Fruit fly (Drosophila melanogaster) whole organism, embryonic: ENCODE data around the gene Dredd.

Source experiments
- Abd-B ChIP-seq: fragments of 200-800 bp; sonication (Bioruptor generic); optimal IDR thresholded peaks from 2 replicates; lab custom pipeline; 2018; ENCODE audit warnings: missing biosample characterization, mild to moderate bottlenecking, missing genetic modification characterization, moderate library complexity
- BEAF-32 ChIP-seq: fragments of 200-800 bp; sonication (Bioruptor generic); optimal IDR thresholded peaks from 3 replicates; lab custom pipeline; 2017; ENCODE audit warnings: missing biosample characterization, missing genetic modification characterization, mild to moderate bottlenecking, moderate library complexity, missing genetic modification reagents
- Bgb ChIP-seq: fragments of 200-800 bp; sonication (Bioruptor generic); IDR thresholded peaks from 2 replicates; pipeline ENCODE4 v1.3.6; 2022; ENCODE audit warnings: missing biosample characterization, missing genetic modification characterization; ENCODE audit not compliant: partially characterized antibody
- Bteb2 ChIP-seq: fragments of 200-800 bp; sonication (Bioruptor generic); optimal IDR thresholded peaks from 2 replicates; lab custom pipeline; 2016; ENCODE audit warnings: missing biosample characterization, missing genetic modification characterization
- CG10321 ChIP-seq: fragments of 200-800 bp; sonication (Bioruptor generic); IDR thresholded peaks from 2 replicates; pipeline ENCODE4 v1.3.6; 2022; ENCODE audit warnings: missing biosample characterization, missing genetic modification characterization
- CG11093 ChIP-seq: fragments of 200-800 bp; sonication (Bioruptor generic); IDR thresholded peaks from 3 replicates; pipeline ENCODE4 v1.3.6; 2022; ENCODE audit warnings: missing biosample characterization, missing genetic modification characterization
- CG11247 ChIP-seq: fragments of 200-800 bp; sonication (Bioruptor generic); IDR thresholded peaks from 2 replicates; pipeline ENCODE4 v1.3.6; 2022; ENCODE audit warnings: missing biosample characterization, missing genetic modification characterization
- CG12391 ChIP-seq: fragments of 200-800 bp; sonication (Bioruptor generic); optimal IDR thresholded peaks from 3 replicates; lab custom pipeline; 2018; ENCODE audit warnings: missing biosample characterization, mild to moderate bottlenecking, missing genetic modification characterization, moderate library complexity
- CG12942 ChIP-seq: fragments of 200-800 bp; sonication (Bioruptor generic); optimal IDR thresholded peaks from 3 replicates; lab custom pipeline; 2016; ENCODE audit warnings: missing biosample characterization, missing genetic modification characterization
- CG13123 ChIP-seq: fragments of 200-800 bp; sonication (Bioruptor generic); optimal IDR thresholded peaks from 2 replicates; lab custom pipeline; 2016; ENCODE audit warnings: missing biosample characterization, missing genetic modification characterization
- CG14710 ChIP-seq: fragments of 200-800 bp; sonication (Bioruptor generic); optimal IDR thresholded peaks from 3 replicates; lab custom pipeline; 2019; ENCODE audit warnings: missing biosample characterization, mild to moderate bottlenecking, missing genetic modification characterization, moderate library complexity
- CG15269 ChIP-seq: fragments of 200-800 bp; sonication (Bioruptor generic); optimal IDR thresholded peaks from 2 replicates; lab custom pipeline; 2018; ENCODE audit warnings: missing biosample characterization, mild to moderate bottlenecking, missing genetic modification characterization, moderate library complexity
- CG17186 ChIP-seq: fragments of 200-800 bp; sonication (Bioruptor generic); optimal IDR thresholded peaks from 3 replicates; lab custom pipeline; 2017; ENCODE audit warnings: missing biosample characterization, missing genetic modification reagents, missing genetic modification characterization
- CG17361 ChIP-seq: fragments of 200-800 bp; sonication (Bioruptor generic); IDR thresholded peaks from 3 replicates; pipeline ENCODE4 v1.3.6; 2022; ENCODE audit warnings: missing biosample characterization, missing genetic modification characterization
- CG17802 ChIP-seq: fragments of 200-800 bp; sonication (Bioruptor generic); optimal IDR thresholded peaks from 2 replicates; lab custom pipeline; 2018; ENCODE audit warnings: missing biosample characterization, mild to moderate bottlenecking, missing genetic modification characterization, moderate library complexity
- CG17829 ChIP-seq: fragments of 200-800 bp; optimal IDR thresholded peaks from 2 replicates; lab custom pipeline; 2019; ENCODE audit warnings: missing biosample characterization, mild to moderate bottlenecking, missing genetic modification characterization, moderate library complexity
- CG18262 ChIP-seq: fragments of 200-800 bp; optimal IDR thresholded peaks from 3 replicates; lab custom pipeline; 2019; ENCODE audit warnings: missing biosample characterization, mild to moderate bottlenecking, missing genetic modification characterization, moderate library complexity
- CG3163 ChIP-seq: fragments of 200-800 bp; sonication (Bioruptor generic); optimal IDR thresholded peaks from 3 replicates; lab custom pipeline; 2016; ENCODE audit warnings: missing biosample characterization, missing genetic modification characterization
- CG33213 ChIP-seq: fragments of 200-800 bp; sonication (Bioruptor generic); optimal IDR thresholded peaks from 3 replicates; lab custom pipeline; 2016; ENCODE audit warnings: missing biosample characterization, missing genetic modification characterization
- CG6272 ChIP-seq: fragments of 200-800 bp; sonication (Bioruptor generic); IDR thresholded peaks from 2 replicates; pipeline ENCODE4 v1.3.6; 2022; ENCODE audit warnings: missing biosample characterization, missing genetic modification characterization
- CG6854 ChIP-seq: fragments of 200-800 bp; sonication (Bioruptor generic); optimal IDR thresholded peaks from 3 replicates; lab custom pipeline; 2017; ENCODE audit warnings: missing biosample characterization, mild to moderate bottlenecking, missing genetic modification characterization
- CG7271 ChIP-seq: fragments of 200-800 bp; sonication (Bioruptor generic); optimal IDR thresholded peaks from 2 replicates; lab custom pipeline; 2018; ENCODE audit warnings: missing biosample characterization, mild to moderate bottlenecking, missing genetic modification characterization, moderate library complexity
- CG9727 ChIP-seq: fragments of 200-800 bp; sonication (Bioruptor generic); optimal IDR thresholded peaks from 3 replicates; lab custom pipeline; 2017; ENCODE audit warnings: missing biosample characterization, mild to moderate bottlenecking, missing genetic modification characterization
- CG9797 ChIP-seq: fragments of 200-800 bp; sonication (Bioruptor generic); optimal IDR thresholded peaks from 3 replicates; lab custom pipeline; 2018; ENCODE audit warnings: missing biosample characterization, mild to moderate bottlenecking, missing genetic modification characterization
- CHES-1-like ChIP-seq: fragments of 200-800 bp; sonication (Bioruptor generic); optimal IDR thresholded peaks from 2 replicates; lab custom pipeline; 2016; ENCODE audit warnings: missing biosample characterization, missing genetic modification characterization
- CTCF ChIP-seq: fragments of 200-800 bp; sonication (Bioruptor generic); optimal IDR thresholded peaks from 2 replicates; lab custom pipeline; 2017; ENCODE audit warnings: missing biosample characterization, mild to moderate bottlenecking, missing genetic modification characterization, moderate library complexity
- Dp ChIP-seq: fragments of 200-800 bp; sonication (Bioruptor generic); optimal IDR thresholded peaks from 2 replicates; lab custom pipeline; 2018; ENCODE audit warnings: missing biosample characterization, mild to moderate bottlenecking, missing genetic modification characterization, moderate library complexity
- E2f1 ChIP-seq: fragments of 200-800 bp; sonication (Bioruptor generic); IDR thresholded peaks from 2 replicates; pipeline ENCODE4 v1.3.6; 2022; ENCODE audit warnings: missing biosample characterization, missing genetic modification characterization
- Elba2 ChIP-seq: fragments of 200-800 bp; sonication (Bioruptor generic); optimal IDR thresholded peaks from 3 replicates; lab custom pipeline; 2016; ENCODE audit warnings: missing biosample characterization, missing genetic modification characterization
- Ets65A ChIP-seq: fragments of 200-800 bp; sonication (Bioruptor generic); peaks from one replicate; lab custom pipeline; 2016; ENCODE audit warnings: missing biosample characterization, missing genetic modification characterization
- Gug ChIP-seq: fragments of 200-800 bp; sonication (Bioruptor generic); IDR thresholded peaks from 4 replicates; pipeline ENCODE4 v1.3.6; 2022; ENCODE audit warnings: missing biosample characterization, missing genetic modification characterization
- PHDP ChIP-seq: fragments of 200-800 bp; sonication (Bioruptor generic); optimal IDR thresholded peaks from 3 replicates; lab custom pipeline; 2018; ENCODE audit warnings: missing biosample characterization, mild to moderate bottlenecking, missing genetic modification characterization, moderate library complexity
- Rx ChIP-seq: fragments of 200-800 bp; sonication (Bioruptor generic); IDR thresholded peaks from 2 replicates; pipeline ENCODE4 v1.3.6; 2022; ENCODE audit warnings: missing biosample characterization, missing genetic modification characterization
- Sin3A ChIP-seq: fragments of >200 bp; optimal IDR thresholded peaks from 2 replicates; lab custom pipeline; 2018
- Ssrp ChIP-seq: fragments of 200-800 bp; sonication (Bioruptor generic); optimal IDR thresholded peaks from 2 replicates; lab custom pipeline; 2018; ENCODE audit warnings: missing biosample characterization, mild to moderate bottlenecking, missing genetic modification characterization, moderate library complexity
- Trl ChIP-seq, 3 experiments: fragments of >200 bp in 2 of 3; fragments of 200-800 bp in 1 of 3; sonication (Bioruptor generic) in 1 of 3; optimal IDR thresholded peaks; 2 replicates in 1 of 3; 3 replicates in 2 of 3; lab custom pipeline; 2016 to 2017; ENCODE audit warnings: missing biosample characterization in 1 of 3, missing genetic modification characterization in 1 of 3
- ase ChIP-seq: fragments of 200-800 bp; sonication (Bioruptor generic); IDR thresholded peaks from 3 replicates; pipeline ENCODE4 v1.3.6; 2022; ENCODE audit warnings: missing biosample characterization, missing genetic modification characterization
- ato ChIP-seq: fragments of 200-800 bp; sonication (Bioruptor generic); IDR thresholded peaks from 2 replicates; pipeline ENCODE4 v1.3.6; 2022; ENCODE audit warnings: missing biosample characterization, missing genetic modification characterization; ENCODE audit not compliant: partially characterized antibody
- bab2 ChIP-seq: fragments of 200-800 bp; sonication (Bioruptor generic); optimal IDR thresholded peaks from 2 replicates; lab custom pipeline; 2016; ENCODE audit warnings: missing biosample characterization, missing genetic modification characterization
- bbx ChIP-seq: fragments of 200-800 bp; sonication (Bioruptor generic); IDR thresholded peaks from 2 replicates; pipeline ENCODE4 v1.3.6; 2022; ENCODE audit warnings: missing biosample characterization, missing genetic modification characterization; ENCODE audit not compliant: partially characterized antibody
- bigmax ChIP-seq: fragments of 200-800 bp; sonication (Bioruptor generic); optimal IDR thresholded peaks from 2 replicates; lab custom pipeline; 2018; ENCODE audit warnings: missing biosample characterization, mild to moderate bottlenecking, missing genetic modification characterization
- chinmo ChIP-seq: fragments of 200-800 bp; sonication (Bioruptor generic); IDR thresholded peaks from 4 replicates; pipeline ENCODE4 v1.3.6; 2022; ENCODE audit warnings: missing biosample characterization, missing genetic modification characterization; ENCODE audit not compliant: partially characterized antibody
- dm ChIP-seq: fragments of 200-800 bp; sonication (Bioruptor generic); optimal IDR thresholded peaks from 3 replicates; lab custom pipeline; 2016; ENCODE audit warnings: missing biosample characterization, missing genetic modification characterization
- fru ChIP-seq: fragments of >200 bp; optimal IDR thresholded peaks from 2 replicates; lab custom pipeline; 2017
- grau ChIP-seq: fragments of 200-800 bp; optimal IDR thresholded peaks from 3 replicates; lab custom pipeline; 2019; ENCODE audit warnings: missing biosample characterization, mild to moderate bottlenecking, missing genetic modification characterization, moderate library complexity
- inv ChIP-seq: fragments of 200-800 bp; sonication (Bioruptor generic); IDR thresholded peaks from 2 replicates; pipeline ENCODE4 v1.3.6; 2022; ENCODE audit warnings: missing biosample characterization, missing genetic modification characterization; ENCODE audit not compliant: partially characterized antibody
- ranshi ChIP-seq: fragments of 200-800 bp; sonication (Bioruptor generic); IDR thresholded peaks from 2 replicates; pipeline ENCODE4 v1.3.6; 2022; ENCODE audit warnings: missing biosample characterization, missing genetic modification characterization
- schlank ChIP-seq: fragments of 200-800 bp; sonication (Bioruptor generic); optimal IDR thresholded peaks from 2 replicates; lab custom pipeline; 2018; ENCODE audit warnings: missing biosample characterization, mild to moderate bottlenecking, missing genetic modification characterization
- scrt ChIP-seq: fragments of 200-800 bp; sonication (Bioruptor generic); optimal IDR thresholded peaks from 2 replicates; lab custom pipeline; 2018; ENCODE audit warnings: missing biosample characterization, mild to moderate bottlenecking, missing genetic modification characterization, moderate library complexity
- yki ChIP-seq: fragments of >200 bp; optimal IDR thresholded peaks from 3 replicates; lab custom pipeline; 2018

The Dredd gene

DNA sequence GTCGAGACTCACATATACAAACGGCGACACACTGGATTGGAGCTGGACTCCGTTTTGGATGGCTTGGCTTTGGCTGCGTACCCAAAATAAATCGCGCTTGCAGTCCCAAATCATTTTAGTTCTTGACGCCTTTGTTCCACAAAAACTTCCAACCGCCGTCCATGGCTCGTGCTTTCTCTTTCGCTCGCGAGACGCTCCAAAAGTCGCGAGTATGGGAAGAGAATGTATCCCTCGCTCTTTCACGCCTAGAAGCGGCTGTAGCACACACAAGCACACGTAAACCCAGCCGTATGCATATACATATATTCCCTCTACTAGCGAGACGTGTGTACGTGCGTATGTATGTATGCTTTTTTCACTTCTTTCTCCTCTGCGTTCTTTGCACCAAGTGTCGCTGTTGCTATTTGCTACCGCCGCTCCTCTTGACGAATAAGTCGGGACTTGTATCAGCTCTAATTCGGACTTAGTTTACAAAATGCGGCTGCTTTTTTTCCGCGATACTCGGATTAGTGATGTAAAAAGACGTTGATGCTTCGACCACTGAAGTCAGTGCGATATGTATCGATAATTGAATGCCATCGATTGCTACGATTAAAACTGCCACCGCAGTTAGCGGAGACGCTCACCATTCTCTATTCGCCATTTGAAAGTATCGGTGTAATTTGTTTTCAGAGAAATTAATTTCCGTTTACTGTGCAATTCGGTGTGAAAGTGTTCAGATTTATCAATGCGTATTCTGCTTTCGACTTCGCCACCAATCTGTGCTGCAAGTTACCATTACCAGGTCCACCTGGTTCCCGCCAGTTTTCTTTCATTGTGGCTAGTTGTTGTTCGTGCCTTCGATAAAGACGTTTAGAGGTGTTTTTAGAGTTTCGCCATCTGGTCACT lies 20.4 kb upstream of the Dredd start, which contains the start of the genes Hmt4-20 and SkpA (continued):
- TF ChIP-seq ato (GFP tag; lab: Robert Waterston, UW): peak; percentile 88
- TF ChIP-seq CG33213 (GFP tag; lab: Kevin White, UChicago): peak; percentile 68
- peak; percentile 15; the same call in 1 of the 4 replicates for TF ChIP-seq Gug (GFP tag; lab: Robert Waterston, UW)
- TF ChIP-seq CG18262 (tag; lab: Kevin White, UChicago): no peak
- TF ChIP-seq Ssrp (tag; lab: Kevin White, UChicago): no peak
- no peak for TF ChIP-seq bigmax
- TF ChIP-seq dm (GFP tag; lab: Kevin White, UChicago): peak; percentile 22
- peak; percentile 5 for TF ChIP-seq CG9727
- peak; percentile 1 for TF ChIP-seq grau (tag; lab: Kevin White, UChicago)
- no peak for TF ChIP-seq CG7271
- no peak for TF ChIP-seq fru (lab: Kevin White, UChicago)
- no peak for TF ChIP-seq CG11247 (GFP tag; lab: Robert Waterston, UW)
- TF ChIP-seq CHES-1-like (GFP tag; lab: Kevin White, UChicago): peak; percentile 67
- peak; percentile 37; the same call in 2 of the 3 replicates for TF ChIP-seq CG17361 (GFP tag; lab: Robert Waterston, UW)
- TF ChIP-seq Bteb2 (GFP tag; lab: Kevin White, UChicago): no peak
- no peak for TF ChIP-seq Rx (GFP tag; lab: Robert Waterston, UW)
- no peak for TF ChIP-seq Elba2 (GFP tag; lab: Kevin White, UChicago)
- peak; percentile 100 for TF ChIP-seq Sin3A (lab: Kevin White, UChicago)
- no peak for TF ChIP-seq CG17802 (tag; lab: Kevin White, UChicago)
- TF ChIP-seq chinmo (GFP tag; lab: Robert Waterston, UW): peak; percentile 89; the same call in 3 of the 4 replicates
- peak; percentile 83 for TF ChIP-seq CG14710 (tag; lab: Kevin White, UChicago)
- no peak for TF ChIP-seq CG12391 (tag; lab: Kevin White, UChicago)
- TF ChIP-seq ranshi: no peak
- TF ChIP-seq yki (lab: Kevin White, UChicago): peak; percentile 3
- peak; percentile 94 for TF ChIP-seq inv
- peak; percentile 92 for TF ChIP-seq CG9797 (GFP tag; lab: Kevin White, UChicago)
- TF ChIP-seq CG3163 (GFP tag; lab: Kevin White, UChicago): peak; percentile 19
- peak; percentile 65 for TF ChIP-seq CG17186 (GFP tag; lab: Kevin White, UChicago)
- peak; percentile 59 for TF ChIP-seq Dp (GFP tag; lab: Kevin White, UChicago)
- peak; percentile 91 for TF ChIP-seq bbx
- peak; percentile 99 for TF ChIP-seq BEAF-32 (GFP tag; lab: Kevin White, UChicago)
- no peak for TF ChIP-seq CG11093 (GFP tag; lab: Robert Waterston, UW)
- TF ChIP-seq CG12942: no peak
- TF ChIP-seq CG15269: no peak
- TF ChIP-seq CG17829 (tag; lab: Kevin White, UChicago): peak; percentile 46
- TF ChIP-seq Abd-B (GFP tag; lab: Kevin White, UChicago): peak; percentile 42
- no peak for TF ChIP-seq schlank (tag; lab: Kevin White, UChicago)
- no peak for TF ChIP-seq CG6854 (GFP tag; lab: Kevin White, UChicago)
- peak; percentile 92 for TF ChIP-seq Bgb (GFP tag; lab: Robert Waterston, UW)
- TF ChIP-seq scrt: no peak
- TF ChIP-seq Ets65A (GFP tag; lab: Kevin White, UChicago): peak; percentile 94
- peak; percentile 52; the same call in 1 of the 2 replicates for TF ChIP-seq CG10321 (GFP tag; lab: Robert Waterston, UW)
- TF ChIP-seq Trl (optimal IDR thresholded peaks at IDR 0.05; lab: Kevin White, UChicago): peak in 1 of 2 experiments; percentile 30
- TF ChIP-seq Trl (GFP tag; optimal IDR thresholded peaks at IDR 0.05; lab: Kevin White, UChicago): no peak
- TF ChIP-seq ase (GFP tag; lab: Robert Waterston, UW): no peak
- TF ChIP-seq E2f1 (GFP tag; lab: Robert Waterston, UW): no peak
- peak; percentile 53 for TF ChIP-seq CTCF (GFP tag; lab: Kevin White, UChicago)
- TF ChIP-seq PHDP (tag; lab: Kevin White, UChicago): no peak
- peak; percentile 36; the same call in 1 of the 2 replicates for TF ChIP-seq CG6272 (GFP tag; lab: Robert Waterston, UW)
- TF ChIP-seq bab2 (GFP tag; lab: Kevin White, UChicago): peak; percentile 10
- TF ChIP-seq CG13123 (GFP tag; lab: Kevin White, UChicago): peak; percentile 5
